Worm (Caenorhabditis elegans) whole organism, L1 larva: ENCODE results near the gene Y48D7A.1.

ENCODE experiments used
- Y116A8C.19 ChIP-seq: sonication (generic microtip); optimal IDR thresholded peaks from 2 replicates; lab custom pipeline; 2016; ENCODE audit warnings: missing compliant biosample characterization, missing genetic modification characterization, borderline replicate concordance
- aly-2 ChIP-seq: fragments of 150-350 bp; optimal IDR thresholded peaks from 2 replicates; lab custom pipeline; 2014; ENCODE audit warnings: missing biosample characterization, missing genetic modification characterization
- ceh-82 ChIP-seq, 3 experiments: fragments of 150-350 bp in 1 of 3; sonication (generic microtip) in 2 of 3; optimal IDR thresholded peaks; 2 replicates each; lab custom pipeline; 2014 to 2017; ENCODE audit warnings: missing biosample characterization in 3 of 3, missing genetic modification characterization in 3 of 3
- elt-2 ChIP-seq: sonication (generic microtip); optimal IDR thresholded peaks from 2 replicates; lab custom pipeline; 2016; ENCODE audit warnings: missing genetic modification characterization, mild to moderate bottlenecking, inconsistent platforms, missing compliant biosample characterization, missing genetic modification reagents
- lin-13 ChIP-seq: fragments of 150-350 bp; optimal IDR thresholded peaks from 2 replicates; lab custom pipeline; 2014; ENCODE audit warnings: missing biosample characterization, missing genetic modification reagents, missing genetic modification characterization
- mdl-1 ChIP-seq, 2 experiments: fragments of 150-350 bp; optimal IDR thresholded peaks; 2 replicates each; lab custom pipeline; 2014 to 2017; ENCODE audit warnings: missing biosample characterization in 2 of 2, missing genetic modification characterization in 2 of 2, inconsistent platforms in 1 of 2
- snpc-4 ChIP-seq: fragments of 150-350 bp; optimal IDR thresholded peaks from 2 replicates; lab custom pipeline; 2014; ENCODE audit warnings: missing biosample characterization, missing genetic modification characterization
- unc-62 ChIP-seq: fragments of 150-350 bp; optimal IDR thresholded peaks from 2 replicates; lab custom pipeline; 2014; ENCODE audit warnings: missing biosample characterization, missing genetic modification reagents, missing genetic modification characterization

- TF ChIP-seq snpc-4: peak; percentile 87
- no peak for TF ChIP-seq mdl-1 (tag; optimal IDR thresholded peaks at IDR 0.05; lab: Kevin White, UChicago)
- no peak for TF ChIP-seq unc-62 (GFP tag; lab: Kevin White, UChicago)
- TF ChIP-seq Y116A8C.19: no peak
- TF ChIP-seq ceh-82 (tag; optimal IDR thresholded peaks at IDR 0.05; lab: Kevin White, UChicago): no peak
- no peak for TF ChIP-seq lin-13
- TF ChIP-seq elt-2 (tag; lab: Kevin White, UChicago): no peak
- no peak for TF ChIP-seq aly-2
Measured at ce11 chrX:2960703-2961102, 48.6 kb upstream of the Y48D7A.1 start.
